Fruit fly (Drosophila melanogaster) ovary, adult (tissue): ENCODE data around the gene alpha-Man-IIa.

Experiments used
- CG17801 ChIP-seq: fragments of 200-800 bp; optimal IDR thresholded peaks from 2 replicates; lab custom pipeline; 2019; ENCODE audit warnings: missing biosample characterization, mild to moderate bottlenecking, missing genetic modification characterization, moderate library complexity; ENCODE audit not compliant: partially characterized antibody

Gene alpha-Man-IIa

DNA sequence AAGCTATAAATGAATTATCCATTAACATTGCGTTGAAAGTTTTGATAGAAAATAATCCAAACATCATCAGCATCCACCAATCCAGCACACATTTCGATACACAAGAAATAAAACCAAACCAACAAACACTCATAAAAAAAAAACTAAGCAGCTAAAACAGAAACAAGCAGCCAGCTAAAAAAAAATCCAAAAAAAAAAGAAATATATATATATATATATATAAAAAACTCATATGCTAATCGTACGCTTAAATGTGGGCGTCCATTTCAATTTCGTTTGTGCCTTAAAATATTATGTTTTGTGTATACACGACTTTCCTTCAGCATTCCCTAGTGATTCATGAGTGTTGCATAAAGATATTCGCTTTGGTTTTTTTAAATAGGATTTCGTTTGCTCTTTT lies 29.6 kb downstream of the alpha-Man-IIa start:
- no peak for TF ChIP-seq CG17801 (GFP tag; lab: Kevin White, UChicago)

DNA sequence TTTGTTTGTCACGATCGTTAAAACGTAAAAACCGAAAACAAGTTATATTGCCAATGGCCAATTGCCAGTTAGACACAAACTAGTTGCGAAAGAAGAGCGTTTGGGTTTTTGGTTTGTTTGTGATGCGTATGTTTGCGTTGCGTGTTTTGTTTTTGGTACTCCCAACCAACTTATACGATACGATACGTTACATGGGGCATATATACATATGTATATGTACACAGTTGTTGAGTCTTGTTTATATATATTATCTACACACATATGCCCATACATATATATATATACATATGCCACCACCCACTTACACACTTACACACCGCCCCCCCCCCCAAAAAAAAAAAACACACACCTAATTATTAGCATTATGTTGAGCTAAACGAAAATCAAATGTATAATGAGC lies 36.0 kb downstream of the alpha-Man-IIa start:
- no peak for TF ChIP-seq CG17801 (GFP tag; lab: Kevin White, UChicago)

DNA sequence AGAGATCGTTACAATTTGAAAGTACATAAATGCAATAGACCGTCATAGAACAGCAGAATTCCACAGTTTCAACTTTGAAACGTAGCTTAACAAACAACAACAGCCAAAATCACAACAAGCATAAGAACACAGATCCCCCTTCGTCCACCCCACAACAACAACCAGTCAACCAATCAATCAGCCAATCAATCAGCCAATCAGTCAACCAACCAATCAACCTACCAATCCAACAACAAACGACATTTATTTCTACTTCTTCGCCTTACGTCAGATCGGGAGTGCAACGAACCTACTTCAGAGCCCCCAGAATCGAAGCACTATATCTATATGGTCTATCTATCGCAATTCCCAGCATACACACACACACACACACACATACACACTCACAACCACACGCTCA lies 38.3 kb downstream of the alpha-Man-IIa start:
- no peak for TF ChIP-seq CG17801 (GFP tag; lab: Kevin White, UChicago)

DNA sequence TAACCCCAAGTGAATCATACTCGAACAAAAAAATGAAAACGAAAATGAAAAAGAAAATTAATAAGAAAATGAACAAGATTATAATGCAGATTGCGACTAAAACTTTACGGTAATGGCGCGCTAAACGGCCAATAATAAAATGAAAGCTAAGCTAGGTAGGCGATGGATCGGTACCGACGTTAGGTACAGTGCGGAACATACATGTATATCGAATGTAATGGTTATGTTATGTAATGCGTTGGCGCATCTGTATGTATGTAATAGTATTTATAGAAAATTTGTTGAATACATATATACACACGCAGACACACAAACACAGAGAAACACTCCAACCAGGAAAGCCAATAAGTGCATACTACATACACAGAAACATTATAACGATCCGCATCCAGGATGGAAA lies 42.6 kb downstream of the alpha-Man-IIa start:
- no peak for TF ChIP-seq CG17801 (GFP tag; lab: Kevin White, UChicago)

DNA sequence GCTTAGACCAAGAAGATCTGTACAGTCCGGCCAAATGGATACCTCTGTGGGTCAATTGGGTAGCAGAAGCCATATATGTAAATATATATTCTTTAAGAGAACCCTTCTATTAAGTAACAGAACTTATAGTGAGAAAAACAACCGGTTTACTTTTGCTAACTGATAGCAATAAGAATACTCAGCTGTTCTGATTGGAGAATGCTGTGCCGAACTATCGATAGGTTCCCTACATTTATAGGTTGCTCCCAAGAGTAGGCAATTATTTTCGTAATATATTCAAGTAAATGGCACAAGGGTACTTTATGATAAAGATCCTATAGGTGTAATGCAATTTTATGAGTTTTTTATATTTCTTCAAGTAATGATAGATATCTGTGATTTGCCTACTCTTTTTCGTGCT lies 44.0 kb downstream of the alpha-Man-IIa start, which contains the start of gene GstZ1:
Gene GstZ1 (minus strand): TSS at position 174 of the 400 bp plus-strand sequence.
- peak; percentile 40 for TF ChIP-seq CG17801 (GFP tag; lab: Kevin White, UChicago)

DNA sequence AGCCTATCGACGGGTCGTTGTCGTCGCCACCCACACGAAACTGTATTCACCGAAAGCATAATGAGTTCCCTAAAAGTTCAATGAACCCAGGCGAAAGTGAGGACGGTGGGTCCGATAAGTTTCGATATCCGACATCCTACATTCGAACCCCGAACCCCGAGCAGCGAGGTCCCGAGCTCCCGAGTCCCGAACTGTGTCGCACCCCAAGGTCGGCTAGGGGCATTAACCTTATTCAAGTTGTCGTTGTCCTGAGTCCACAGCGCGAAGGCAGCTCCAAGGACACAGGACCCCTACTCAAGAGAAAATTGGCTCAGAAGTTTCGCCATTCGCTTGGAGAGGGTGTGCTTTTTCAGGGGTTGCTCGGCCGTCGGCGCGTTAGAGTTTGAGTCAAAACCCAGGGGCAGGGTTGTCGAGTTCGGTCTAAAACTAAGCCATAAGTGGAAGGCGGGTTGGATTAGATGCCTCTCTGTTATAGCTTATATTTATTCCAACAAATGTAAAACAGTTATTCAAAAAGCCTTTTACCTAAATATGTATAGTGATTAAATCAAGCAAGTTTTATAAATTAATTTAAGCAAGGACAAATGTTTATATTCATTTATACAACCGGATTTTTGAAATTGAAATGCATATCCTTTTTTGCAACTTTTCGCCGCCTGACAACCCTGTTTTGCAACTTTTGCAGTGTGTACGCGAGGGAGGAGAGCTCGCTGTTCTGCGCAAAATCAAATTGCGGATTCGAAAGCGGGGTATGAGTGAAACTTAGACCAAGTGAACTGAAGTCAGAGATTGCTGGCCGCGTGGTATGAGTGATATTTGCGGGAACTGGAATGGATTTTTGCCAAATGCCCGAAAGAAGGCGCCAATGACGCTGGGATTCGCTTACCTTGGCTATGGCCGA lies 47.3 kb downstream of the alpha-Man-IIa start:
- TF ChIP-seq CG17801 (GFP tag; lab: Kevin White, UChicago), result no peak

DNA sequence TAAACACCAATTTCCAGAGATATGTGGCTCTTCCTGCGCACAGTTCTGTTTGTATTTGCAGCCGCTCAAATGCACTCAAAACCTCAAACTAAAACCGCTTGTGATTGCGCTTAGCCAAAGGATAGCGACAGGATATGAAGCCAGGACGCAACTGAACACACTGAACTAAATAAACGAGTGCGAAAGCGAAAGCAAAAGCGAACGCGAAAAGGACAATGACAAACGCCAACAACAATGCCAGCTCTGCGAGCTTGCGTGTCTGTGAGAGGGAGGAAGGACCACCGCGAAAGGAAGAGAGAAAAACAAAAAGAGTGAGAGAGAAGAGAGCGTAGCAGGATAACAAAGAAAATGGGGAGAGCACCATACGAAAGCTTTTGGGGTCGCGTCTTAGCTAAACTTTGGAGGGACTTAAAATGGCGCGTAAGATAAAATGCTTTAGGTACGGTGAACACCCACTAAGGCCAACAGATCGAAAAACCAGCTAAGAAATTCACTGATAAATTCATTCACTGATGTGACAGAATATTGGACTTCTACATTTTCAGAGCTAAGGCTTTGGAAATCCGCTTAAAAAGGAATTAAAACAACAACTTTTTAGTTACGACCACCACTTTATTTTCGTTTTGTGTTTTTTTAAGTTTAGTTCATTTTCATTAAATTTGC lies 48.3 kb downstream of the alpha-Man-IIa start, which contains the start of gene GstZ2:
Gene GstZ2 (minus strand): TSS at position 165 of the 663 bp plus-strand sequence.
- TF ChIP-seq CG17801 (GFP tag; lab: Kevin White, UChicago), result no peak
